Fruit fly (Drosophila melanogaster) whole organism, prepupa: ENCODE data around the gene beta-PheRS.

Experiments used
- CG10631 ChIP-seq: fragments of 200-800 bp; sonication (Bioruptor generic); optimal IDR thresholded peaks from 2 replicates; lab custom pipeline; 2016; ENCODE audit warnings: missing biosample characterization, missing genetic modification characterization
- CG10669 ChIP-seq: fragments of 200-800 bp; sonication (Bioruptor generic); optimal IDR thresholded peaks from 3 replicates; lab custom pipeline; 2018; ENCODE audit warnings: missing biosample characterization, mild to moderate bottlenecking, missing genetic modification characterization, moderate library complexity
- CG11902 ChIP-seq: fragments of 200-800 bp; sonication (Bioruptor generic); optimal IDR thresholded peaks from 3 replicates; lab custom pipeline; 2016; ENCODE audit warnings: missing biosample characterization, missing genetic modification characterization
- CG16779 ChIP-seq: fragments of 200-800 bp; sonication (Bioruptor generic); optimal IDR thresholded peaks from 3 replicates; lab custom pipeline; 2017; ENCODE audit warnings: missing biosample characterization, mild to moderate bottlenecking, missing genetic modification characterization
- CG3032 ChIP-seq: fragments of 200-800 bp; optimal IDR thresholded peaks from 2 replicates; lab custom pipeline; 2019; ENCODE audit warnings: missing biosample characterization, mild to moderate bottlenecking, missing genetic modification characterization, moderate library complexity
- CG31627 ChIP-seq: fragments of 200-800 bp; sonication (Bioruptor generic); optimal IDR thresholded peaks from 3 replicates; lab custom pipeline; 2016; ENCODE audit warnings: missing biosample characterization, missing genetic modification characterization
- CG32006 ChIP-seq: fragments of 200-800 bp; sonication (Bioruptor generic); optimal IDR thresholded peaks from 3 replicates; lab custom pipeline; 2017; ENCODE audit warnings: missing biosample characterization, mild to moderate bottlenecking, missing genetic modification characterization
- CG3919 ChIP-seq: fragments of 200-800 bp; sonication (Bioruptor generic); optimal IDR thresholded peaks from 3 replicates; lab custom pipeline; 2016; ENCODE audit warnings: missing biosample characterization, missing genetic modification characterization
- CG6163 ChIP-seq: fragments of 200-800 bp; sonication (Bioruptor generic); IDR thresholded peaks from 3 replicates; pipeline ENCODE4 v1.3.6; 2022; ENCODE audit warnings: missing biosample characterization, missing genetic modification characterization
- CG6792 ChIP-seq: fragments of 200-800 bp; sonication (Bioruptor generic); optimal IDR thresholded peaks from 3 replicates; lab custom pipeline; 2016; ENCODE audit warnings: missing biosample characterization, missing genetic modification characterization
- CG6808 ChIP-seq: fragments of 200-800 bp; sonication (Bioruptor generic); optimal IDR thresholded peaks from 3 replicates; lab custom pipeline; 2017; ENCODE audit warnings: missing biosample characterization, missing genetic modification characterization, mild to moderate bottlenecking, moderate library complexity, missing genetic modification reagents
- CG6854 ChIP-seq: fragments of 200-800 bp; sonication (Bioruptor generic); optimal IDR thresholded peaks from 2 replicates; lab custom pipeline; 2017; ENCODE audit warnings: missing biosample characterization, mild to moderate bottlenecking, missing genetic modification characterization
- CG7368 ChIP-seq: fragments of 200-800 bp; sonication (Bioruptor generic); optimal IDR thresholded peaks from 3 replicates; lab custom pipeline; 2016; ENCODE audit warnings: missing biosample characterization, missing genetic modification characterization
- CG8319 ChIP-seq: fragments of 200-800 bp; sonication (Bioruptor generic); optimal IDR thresholded peaks from 3 replicates; lab custom pipeline; 2016; ENCODE audit warnings: missing biosample characterization, missing genetic modification characterization
- CG8632 ChIP-seq: fragments of 200-800 bp; sonication (Bioruptor generic); optimal IDR thresholded peaks from 3 replicates; lab custom pipeline; 2016; ENCODE audit warnings: missing biosample characterization, missing genetic modification characterization
- CG9139 ChIP-seq: fragments of 200-800 bp; sonication (Bioruptor generic); optimal IDR thresholded peaks from 3 replicates; lab custom pipeline; 2017; ENCODE audit warnings: missing biosample characterization, mild to moderate bottlenecking, missing genetic modification characterization
- Eip75B ChIP-seq: fragments of 200-800 bp; sonication (Bioruptor generic); optimal IDR thresholded peaks from 3 replicates; lab custom pipeline; 2016; ENCODE audit warnings: missing biosample characterization, missing genetic modification characterization
- Eip78C ChIP-seq: fragments of 200-800 bp; sonication (Bioruptor generic); peaks from one replicate; lab custom pipeline; 2016; ENCODE audit warnings: missing biosample characterization, missing genetic modification characterization
- Eip93F ChIP-seq: fragments of 200-800 bp; sonication (Bioruptor generic); optimal IDR thresholded peaks from 2 replicates; lab custom pipeline; 2016; ENCODE audit warnings: missing biosample characterization, mild to moderate bottlenecking, missing genetic modification characterization
- Ets96B ChIP-seq: fragments of 200-800 bp; optimal IDR thresholded peaks from 2 replicates; lab custom pipeline; 2019; ENCODE audit warnings: missing biosample characterization, mild to moderate bottlenecking, missing genetic modification characterization, moderate library complexity
- Gug ChIP-seq: fragments of 200-800 bp; sonication (Bioruptor generic); IDR thresholded peaks from 2 replicates; pipeline ENCODE4 v1.3.6; 2022; ENCODE audit warnings: missing biosample characterization, missing genetic modification characterization
- Hr39 ChIP-seq: fragments of 200-800 bp; sonication (Bioruptor generic); optimal IDR thresholded peaks from 2 replicates; lab custom pipeline; 2016; ENCODE audit warnings: missing biosample characterization, missing genetic modification characterization
- Lpt ChIP-seq: fragments of 200-800 bp; sonication (Bioruptor generic); optimal IDR thresholded peaks from 3 replicates; lab custom pipeline; 2016; ENCODE audit warnings: missing biosample characterization, missing genetic modification characterization
- Met ChIP-seq: fragments of 200-800 bp; sonication (Bioruptor generic); optimal IDR thresholded peaks from 3 replicates; lab custom pipeline; 2016; ENCODE audit warnings: missing biosample characterization, missing genetic modification characterization
- OdsH ChIP-seq: fragments of 200-800 bp; sonication (Bioruptor generic); optimal IDR thresholded peaks from 3 replicates; lab custom pipeline; 2016; ENCODE audit warnings: missing biosample characterization, missing genetic modification characterization
- Smox ChIP-seq: fragments of 200-800 bp; sonication (Bioruptor generic); optimal IDR thresholded peaks from 3 replicates; lab custom pipeline; 2016; ENCODE audit warnings: missing biosample characterization, missing genetic modification characterization
- Sox102F ChIP-seq: fragments of 200-800 bp; sonication (Bioruptor generic); optimal IDR thresholded peaks from 2 replicates; lab custom pipeline; 2016; ENCODE audit warnings: missing biosample characterization, mild to moderate bottlenecking, missing genetic modification characterization
- Sox14 ChIP-seq: fragments of 200-800 bp; sonication (Bioruptor generic); optimal IDR thresholded peaks from 3 replicates; lab custom pipeline; 2016; ENCODE audit warnings: missing biosample characterization, missing genetic modification characterization
- Sox15 ChIP-seq: fragments of 200-800 bp; sonication (Bioruptor generic); optimal IDR thresholded peaks from 3 replicates; lab custom pipeline; 2016; ENCODE audit warnings: missing biosample characterization, missing genetic modification characterization
- cyc ChIP-seq: fragments of 200-800 bp; sonication (Bioruptor generic); optimal IDR thresholded peaks from 3 replicates; lab custom pipeline; 2016; ENCODE audit warnings: missing biosample characterization, missing genetic modification characterization
- dsx ChIP-seq: fragments of 200-800 bp; optimal IDR thresholded peaks from 3 replicates; lab custom pipeline; 2019; ENCODE audit warnings: missing biosample characterization, mild to moderate bottlenecking, missing genetic modification characterization, moderate library complexity; ENCODE audit not compliant: poor library complexity, severe bottlenecking
- esn ChIP-seq: fragments of 200-800 bp; sonication (Bioruptor generic); optimal IDR thresholded peaks from 2 replicates; lab custom pipeline; 2016; ENCODE audit warnings: missing biosample characterization, mild to moderate bottlenecking, missing genetic modification characterization, moderate library complexity
- fd59A ChIP-seq: fragments of 200-800 bp; sonication (Bioruptor generic); optimal IDR thresholded peaks from 2 replicates; lab custom pipeline; 2017; ENCODE audit warnings: missing biosample characterization, mild to moderate bottlenecking, missing genetic modification characterization, missing genetic modification reagents
- fd85E ChIP-seq: fragments of 200-800 bp; sonication (Bioruptor generic); optimal IDR thresholded peaks from 3 replicates; lab custom pipeline; 2016; ENCODE audit warnings: missing biosample characterization, missing genetic modification characterization
- lz ChIP-seq: fragments of 200-800 bp; sonication (Bioruptor generic); optimal IDR thresholded peaks from 3 replicates; lab custom pipeline; 2016; ENCODE audit warnings: missing biosample characterization, missing genetic modification characterization
- net ChIP-seq: fragments of 200-800 bp; sonication (Bioruptor generic); optimal IDR thresholded peaks from 3 replicates; lab custom pipeline; 2016; ENCODE audit warnings: missing biosample characterization, missing genetic modification characterization
- pdm3 ChIP-seq: fragments of 200-800 bp; sonication (Bioruptor generic); optimal IDR thresholded peaks from 3 replicates; lab custom pipeline; 2016; ENCODE audit warnings: missing biosample characterization, missing genetic modification characterization
- spab ChIP-seq: fragments of 200-800 bp; sonication (Bioruptor generic); optimal IDR thresholded peaks from 2 replicates; lab custom pipeline; 2017; ENCODE audit warnings: missing biosample characterization, mild to moderate bottlenecking, missing genetic modification characterization, missing genetic modification reagents
- svp ChIP-seq: fragments of 200-800 bp; sonication (Bioruptor generic); peaks from one replicate; lab custom pipeline; 2016; ENCODE audit warnings: missing biosample characterization, missing genetic modification characterization
- topi ChIP-seq: fragments of 200-800 bp; sonication (Bioruptor generic); optimal IDR thresholded peaks from 3 replicates; lab custom pipeline; 2016; ENCODE audit warnings: missing biosample characterization, missing genetic modification characterization

The beta-PheRS gene

dm6 chr3R:24261380-24262021 lies 9.0 kb upstream of the beta-PheRS start (continued):
- TF ChIP-seq OdsH (GFP tag; lab: Kevin White, UChicago) = peak; percentile 60
- peak; percentile 62 for TF ChIP-seq Eip75B
- TF ChIP-seq CG8632 (GFP tag; lab: Kevin White, UChicago) = no peak
- no peak for TF ChIP-seq CG7368 (GFP tag; lab: Kevin White, UChicago)
- TF ChIP-seq CG31627 = no peak
- TF ChIP-seq Hr39 = no peak
- peak; percentile 51 for TF ChIP-seq Gug (GFP tag; lab: Robert Waterston, UW)
- peak; percentile 75 for TF ChIP-seq CG10631 (GFP tag; lab: Kevin White, UChicago)
- TF ChIP-seq CG11902 (GFP tag; lab: Kevin White, UChicago) = no peak
- TF ChIP-seq Eip78C (GFP tag; lab: Kevin White, UChicago) = peak; percentile 79
- peak; percentile 21 for TF ChIP-seq CG16779
- TF ChIP-seq topi (GFP tag; lab: Kevin White, UChicago) = no peak
- peak; percentile 73 for TF ChIP-seq Sox14 (GFP tag; lab: Kevin White, UChicago)

dm6 chr3R:24260411-24260810 lies 7.9 kb upstream of the beta-PheRS start:
- no peak for TF ChIP-seq CG6808
- TF ChIP-seq CG3032 (tag; lab: Kevin White, UChicago) = no peak
- TF ChIP-seq fd59A (GFP tag; lab: Kevin White, UChicago) = no peak
- TF ChIP-seq CG6792 (GFP tag; lab: Kevin White, UChicago) = no peak
- TF ChIP-seq, all 60 proteins: peak for 0

- TF ChIP-seq net (GFP tag; lab: Kevin White, UChicago) (no peak), Eip78C (GFP tag; lab: Kevin White, UChicago) (peak; percentile 9), CG6808 (no peak), CG10631 (GFP tag; lab: Kevin White, UChicago) (no peak), esn (GFP tag; lab: Kevin White, UChicago) (peak; percentile 24), CG3032 (tag; lab: Kevin White, UChicago) (no peak), svp (GFP tag; lab: Kevin White, UChicago) (peak; percentile 90), CG6792 (GFP tag; lab: Kevin White, UChicago) (peak; percentile 31), CG32006 (no peak), dsx (GFP tag; lab: Kevin White, UChicago) (no peak), Eip93F (GFP tag; lab: Kevin White, UChicago) (no peak), fd85E (GFP tag; lab: Kevin White, UChicago) (no peak)
Observed at dm6 chr3R:24260041-24260379, 7.5 kb upstream of the beta-PheRS start.

- TF ChIP-seq Hr39 = peak; percentile 95
- peak; percentile 96 for TF ChIP-seq CG7368 (GFP tag; lab: Kevin White, UChicago)
- peak; percentile 93 for TF ChIP-seq CG8319 (GFP tag; lab: Kevin White, UChicago)
- peak; percentile 90 for TF ChIP-seq CG9139 (GFP tag; lab: Kevin White, UChicago)
- peak; percentile 93 for TF ChIP-seq lz (GFP tag; lab: Kevin White, UChicago)
- TF ChIP-seq CG31627 = peak; percentile 93
- TF ChIP-seq Lpt (GFP tag; lab: Kevin White, UChicago) = peak; percentile 89
- peak; percentile 93 for TF ChIP-seq Sox15 (GFP tag; lab: Kevin White, UChicago)
- peak; percentile 78 for TF ChIP-seq CG6854 (GFP tag; lab: Kevin White, UChicago)
- peak; percentile 95 for TF ChIP-seq CG6163 (GFP tag; lab: Robert Waterston, UW)
- peak; percentile 94 for TF ChIP-seq topi (GFP tag; lab: Kevin White, UChicago)
- peak; percentile 92 for TF ChIP-seq Smox
- peak; percentile 97 for TF ChIP-seq Ets96B
- TF ChIP-seq CG10669 (GFP tag; lab: Kevin White, UChicago) = peak; percentile 97
- TF ChIP-seq esn (GFP tag; lab: Kevin White, UChicago) = peak; percentile 96
- peak; percentile 93 for TF ChIP-seq Sox102F (GFP tag; lab: Kevin White, UChicago)
- TF ChIP-seq cyc (GFP tag; lab: Kevin White, UChicago) = peak; percentile 93
- peak; percentile 98 for TF ChIP-seq svp (GFP tag; lab: Kevin White, UChicago)
- TF ChIP-seq Eip75B = peak; percentile 97
- TF ChIP-seq CG6808 = peak; percentile 96
- peak; percentile 97 for TF ChIP-seq CG3032 (tag; lab: Kevin White, UChicago)
- peak; percentile 97 for TF ChIP-seq fd59A (GFP tag; lab: Kevin White, UChicago)
- TF ChIP-seq CG16779 = peak; percentile 84
- peak; percentile 82 for TF ChIP-seq Eip93F (GFP tag; lab: Kevin White, UChicago)
- TF ChIP-seq OdsH (GFP tag; lab: Kevin White, UChicago) = peak; percentile 94
- TF ChIP-seq CG10631 (GFP tag; lab: Kevin White, UChicago) = peak; percentile 95
- peak; percentile 96 for TF ChIP-seq pdm3 (GFP tag; lab: Kevin White, UChicago)
- TF ChIP-seq CG3919 (GFP tag; lab: Kevin White, UChicago) = peak; percentile 96
- peak; percentile 96 for TF ChIP-seq CG8632 (GFP tag; lab: Kevin White, UChicago)
- peak; percentile 94 for TF ChIP-seq Met (GFP tag; lab: Kevin White, UChicago)
- TF ChIP-seq Gug (GFP tag; lab: Robert Waterston, UW) = peak; percentile 90
- peak; percentile 95 for TF ChIP-seq spab
Observed at dm6 chr3R:24259278-24260040, 7.0 kb upstream of the beta-PheRS start.
